Worm (Caenorhabditis elegans): ENCODE measurements around the gene prdx-2.

The prdx-2 gene

ce11 chrII:5336660-5337494 is 41.1 kb upstream of the prdx-2 start (continued):
- TF ChIP-seq zfp-2 (tag; optimal IDR thresholded peaks at IDR 0.05) (no peak), nhr-10 (tag; optimal IDR thresholded peaks at IDR 0.05) (no peak), saeg-2 (GFP tag; IDR thresholded peaks at IDR 0.05) (no peak), cey-2 (tag; optimal IDR thresholded peaks at IDR 0.05; ENCODE audit: borderline replicate concordance, insufficient read depth) (no peak), Y105C5A.15 (GFP tag; IDR thresholded peaks at IDR 0.05) (no peak), F49E8.2 (tag; optimal IDR thresholded peaks at IDR 0.05; ENCODE audit: borderline replicate concordance) (no peak), ceh-32 (tag; optimal IDR thresholded peaks at IDR 0.05; ENCODE audit: poor library complexity) (peak; percentile 12), tra-1 (GFP tag; IDR thresholded peaks at IDR 0.05) (peak; percentile 67; the same call in 1 of the 2 replicates), tag-97 (GFP tag; IDR thresholded peaks at IDR 0.05) (no peak), arid-1 (GFP tag; conservative IDR thresholded peaks at IDR 0.05) (peak; percentile 63), mxl-2 (GFP tag; conservative IDR thresholded peaks at IDR 0.05) (no peak), nhr-25 (tag; optimal IDR thresholded peaks at IDR 0.05; ENCODE audit: borderline replicate concordance, insufficient read depth) (peak; percentile 39), nhr-41 (GFP tag; IDR thresholded peaks at IDR 0.05) (no peak), nhr-77 (tag; optimal IDR thresholded peaks at IDR 0.05) (peak; percentile 33), ceh-82 (tag; optimal IDR thresholded peaks at IDR 0.05) (no peak), ceh-20 (GFP tag; IDR thresholded peaks at IDR 0.05) (peak; percentile 25; the same call in 1 of the 2 replicates), Y75B8A.6 (GFP tag; IDR thresholded peaks at IDR 0.05) (no peak), attf-4 (tag; optimal IDR thresholded peaks at IDR 0.05) (no peak), T26A8.4 (GFP tag; IDR thresholded peaks at IDR 0.05) (peak; percentile 51; the same call in 1 of the 2 replicates), pha-4 (GFP tag; IDR thresholded peaks at IDR 0.05) (peak; percentile 77), pha-4 (tag; optimal IDR thresholded peaks at IDR 0.05) (peak; percentile 85), ztf-7 (tag; optimal IDR thresholded peaks at IDR 0.05) (peak; percentile 22), F10B5.3 (tag; optimal IDR thresholded peaks at IDR 0.05) (peak; percentile 60), T20F7.1 (GFP tag; optimal IDR thresholded peaks at IDR 0.05) (no peak), dpl-1 (GFP tag; optimal IDR thresholded peaks at IDR 0.05) (peak; percentile 45), skn-1 (tag; optimal IDR thresholded peaks at IDR 0.05) (no peak), lir-3 (tag; optimal IDR thresholded peaks at IDR 0.05) (no peak), ceh-62 (tag; optimal IDR thresholded peaks at IDR 0.05) (no peak), rbr-2 (tag; optimal IDR thresholded peaks at IDR 0.05) (peak; percentile 84), ztf-11 (tag; optimal IDR thresholded peaks at IDR 0.05) (no peak), nhr-111 (GFP tag; optimal IDR thresholded peaks at IDR 0.05) (no peak), spr-3 (GFP tag; optimal IDR thresholded peaks at IDR 0.05) (peak; percentile 1), nhr-11 (tag; optimal IDR thresholded peaks at IDR 0.05) (peak; percentile 80), mep-1 (tag; optimal IDR thresholded peaks at IDR 0.05) (peak; percentile 89), nhr-237 (tag; optimal IDR thresholded peaks at IDR 0.05) (no peak), sdz-12 (GFP tag; optimal IDR thresholded peaks at IDR 0.05) (peak; percentile 40), hmg-1.1 (GFP tag; IDR thresholded peaks at IDR 0.05) (peak; percentile 77), spr-1 (tag; optimal IDR thresholded peaks at IDR 0.05) (peak; percentile 14), ama-1 (optimal IDR thresholded peaks at IDR 0.05) (peak; percentile 28), nhr-102 (tag; optimal IDR thresholded peaks at IDR 0.05) (no peak), egl-43 (GFP tag; IDR thresholded peaks at IDR 0.05) (peak; percentile 73), mes-2 (tag; optimal IDR thresholded peaks at IDR 0.05; ENCODE audit: poor library complexity, severe bottlenecking) (peak; percentile 82), egl-27 (tag; optimal IDR thresholded peaks at IDR 0.05) (peak; percentile 4), unc-39 (tag; optimal IDR thresholded peaks at IDR 0.05) (no peak), dmd-9 (GFP tag; IDR thresholded peaks at IDR 0.05) (no peak), jun-1 (tag; optimal IDR thresholded peaks at IDR 0.05) (peak; percentile 94), pqm-1 (tag; optimal IDR thresholded peaks at IDR 0.05) (peak; percentile 38), dmd-6 (GFP tag; IDR thresholded peaks at IDR 0.05) (peak; percentile 56), zip-11 (GFP tag; IDR thresholded peaks at IDR 0.05) (no peak), unc-130 (GFP tag; optimal IDR thresholded peaks at IDR 0.05) (no peak)

Data from whole organism, L4 larva.